Worm (Caenorhabditis elegans) whole organism, late embryonic: ENCODE measurements around the gene lsy-13.
A peak's percentile ranks its signal among the peaks of the same experiment; 100 is the strongest.

Experiments used
- C38D4.7 ChIP-seq: fragments of 200-800 bp; sonication (Bioruptor generic); optimal IDR thresholded peaks from 2 replicates; lab custom pipeline; 2018; ENCODE audit warnings: mild to moderate bottlenecking, missing genetic modification characterization, moderate library complexity, missing compliant biosample characterization
- F13H6.1 ChIP-seq: sonication (generic microtip); optimal IDR thresholded peaks from 2 replicates; lab custom pipeline; 2016; ENCODE audit warnings: missing genetic modification characterization, missing compliant biosample characterization
- K02D7.2 ChIP-seq: sonication (generic microtip); optimal IDR thresholded peaks from 2 replicates; lab custom pipeline; 2017; ENCODE audit warnings: mild to moderate bottlenecking, missing genetic modification characterization, missing compliant biosample characterization
- K09A11.1 ChIP-seq: sonication (generic microtip); optimal IDR thresholded peaks from 2 replicates; lab custom pipeline; 2017; ENCODE audit warnings: antibody characterized with exemption, mild to moderate bottlenecking, missing genetic modification characterization, missing compliant biosample characterization; ENCODE audit not compliant: insufficient read depth
- T23F11.4 ChIP-seq: fragments of 200-800 bp; sonication (Bioruptor generic); optimal IDR thresholded peaks from 2 replicates; lab custom pipeline; 2018; ENCODE audit warnings: mild to moderate bottlenecking, missing genetic modification characterization, missing compliant biosample characterization
- ahr-1 ChIP-seq: sonication (generic microtip); optimal IDR thresholded peaks from 2 replicates; lab custom pipeline; 2016; ENCODE audit warnings: missing genetic modification characterization, missing compliant biosample characterization
- ceh-19 ChIP-seq: fragments of 200-800 bp; sonication (Bioruptor generic); optimal IDR thresholded peaks from 2 replicates; lab custom pipeline; 2018; ENCODE audit warnings: mild to moderate bottlenecking, missing genetic modification characterization, missing compliant biosample characterization
- ceh-2 ChIP-seq: sonication (generic microtip); optimal IDR thresholded peaks from 2 replicates; lab custom pipeline; 2016; ENCODE audit warnings: missing genotype, missing genetic modification characterization, missing compliant biosample characterization
- ceh-22 ChIP-seq: sonication (generic microtip); optimal IDR thresholded peaks from 2 replicates; lab custom pipeline; 2017; ENCODE audit warnings: missing biosample characterization, missing genetic modification characterization
- ceh-24 ChIP-seq: sonication (generic microtip); optimal IDR thresholded peaks from 2 replicates; lab custom pipeline; 2016; ENCODE audit warnings: mild to moderate bottlenecking, missing genetic modification characterization, missing compliant biosample characterization
- ceh-31 ChIP-seq: sonication (generic microtip); optimal IDR thresholded peaks from 2 replicates; lab custom pipeline; 2016; ENCODE audit warnings: missing genetic modification characterization, missing compliant biosample characterization
- ceh-48 ChIP-seq: sonication (generic microtip); optimal IDR thresholded peaks from 2 replicates; lab custom pipeline; 2016; ENCODE audit warnings: missing genetic modification characterization, inconsistent platforms, missing compliant biosample characterization
- ceh-6 ChIP-seq: fragments of 200-800 bp; sonication (Bioruptor generic); optimal IDR thresholded peaks from 2 replicates; lab custom pipeline; 2018; ENCODE audit warnings: mild to moderate bottlenecking, missing genetic modification characterization, missing compliant biosample characterization
- ceh-9 ChIP-seq: sonication (generic microtip); optimal IDR thresholded peaks from 2 replicates; lab custom pipeline; 2016; ENCODE audit warnings: mild to moderate bottlenecking, missing genetic modification characterization, inconsistent platforms, missing compliant biosample characterization
- dmd-4 ChIP-seq: sonication (generic microtip); optimal IDR thresholded peaks from 2 replicates; lab custom pipeline; 2016; ENCODE audit warnings: borderline replicate concordance, missing genetic modification characterization, missing compliant biosample characterization
- ets-4 ChIP-seq: sonication (generic microtip); optimal IDR thresholded peaks from 2 replicates; lab custom pipeline; 2016; ENCODE audit warnings: missing genetic modification characterization, missing compliant biosample characterization
- fax-1 ChIP-seq: sonication (generic microtip); optimal IDR thresholded peaks from 2 replicates; lab custom pipeline; 2016; ENCODE audit warnings: missing genotype, missing genetic modification characterization, missing compliant biosample characterization
- hlh-13 ChIP-seq: fragments of 200-800 bp; sonication (Bioruptor generic); optimal IDR thresholded peaks from 2 replicates; lab custom pipeline; 2018; ENCODE audit warnings: mild to moderate bottlenecking, missing genetic modification characterization, missing compliant biosample characterization
- hlh-15 ChIP-seq: sonication (generic microtip); optimal IDR thresholded peaks from 2 replicates; lab custom pipeline; 2016; ENCODE audit warnings: missing genetic modification characterization, missing compliant biosample characterization
- hlh-30 ChIP-seq: sonication (generic microtip); optimal IDR thresholded peaks from 2 replicates; lab custom pipeline; 2017; ENCODE audit warnings: antibody characterized with exemption, missing genetic modification characterization, missing compliant biosample characterization; ENCODE audit not compliant: insufficient read depth
- hlh-6 ChIP-seq: sonication (generic microtip); optimal IDR thresholded peaks from 2 replicates; lab custom pipeline; 2016; ENCODE audit warnings: missing genotype, missing genetic modification characterization, missing compliant biosample characterization
- lin-11 ChIP-seq: fragments of 200-800 bp; sonication (Bioruptor generic); optimal IDR thresholded peaks from 2 replicates; lab custom pipeline; 2018; ENCODE audit warnings: mild to moderate bottlenecking, missing genetic modification characterization, missing compliant biosample characterization
- madf-2 ChIP-seq: sonication (generic microtip); optimal IDR thresholded peaks from 2 replicates; lab custom pipeline; 2017; ENCODE audit warnings: missing genetic modification characterization, missing compliant biosample characterization
- mec-3 ChIP-seq: sonication (generic microtip); optimal IDR thresholded peaks from 2 replicates; lab custom pipeline; 2016; ENCODE audit warnings: borderline replicate concordance, missing genetic modification characterization, missing compliant biosample characterization
- nfya-1 ChIP-seq: sonication (generic microtip); optimal IDR thresholded peaks from 2 replicates; lab custom pipeline; 2017; ENCODE audit warnings: missing genetic modification characterization, mild to moderate bottlenecking, missing compliant biosample characterization, antibody characterized with exemption, moderate library complexity
- nhr-232 ChIP-seq: sonication (generic microtip); optimal IDR thresholded peaks from 2 replicates; lab custom pipeline; 2016; ENCODE audit warnings: missing genetic modification characterization, missing compliant biosample characterization
- odd-2 ChIP-seq: sonication (generic microtip); optimal IDR thresholded peaks from 2 replicates; lab custom pipeline; 2017; ENCODE audit warnings: antibody characterized with exemption, mild to moderate bottlenecking, missing genetic modification characterization, missing compliant biosample characterization
- pag-3 ChIP-seq: sonication (generic microtip); optimal IDR thresholded peaks from 2 replicates; lab custom pipeline; 2016; ENCODE audit warnings: missing compliant biosample characterization, missing genetic modification characterization, borderline replicate concordance
- pat-9 ChIP-seq: fragments of 200-800 bp; sonication (Bioruptor generic); optimal IDR thresholded peaks from 2 replicates; lab custom pipeline; 2018; ENCODE audit warnings: mild to moderate bottlenecking, missing genetic modification characterization, moderate library complexity, missing compliant biosample characterization
- pros-1 ChIP-seq: fragments of 150-350 bp; optimal IDR thresholded peaks from 2 replicates; lab custom pipeline; 2014; ENCODE audit warnings: missing biosample characterization, missing genetic modification reagents, missing genetic modification characterization
- ref-2 ChIP-seq: sonication (generic microtip); optimal IDR thresholded peaks from 2 replicates; lab custom pipeline; 2016; ENCODE audit warnings: missing genetic modification characterization, missing compliant biosample characterization
- sdc-2 ChIP-seq: sonication (generic microtip); optimal IDR thresholded peaks from 2 replicates; lab custom pipeline; 2016; ENCODE audit warnings: missing genotype, missing genetic modification characterization, missing compliant biosample characterization
- sox-4 ChIP-seq: sonication (generic microtip); optimal IDR thresholded peaks from 2 replicates; lab custom pipeline; 2017; ENCODE audit warnings: mild to moderate bottlenecking, missing genetic modification characterization, inconsistent platforms, missing compliant biosample characterization
- syd-9 ChIP-seq: sonication (generic microtip); optimal IDR thresholded peaks from 2 replicates; lab custom pipeline; 2016; ENCODE audit warnings: mild to moderate bottlenecking, missing genetic modification characterization, moderate library complexity, missing compliant biosample characterization
- tbx-2 ChIP-seq: sonication (generic microtip); optimal IDR thresholded peaks from 2 replicates; lab custom pipeline; 2016; ENCODE audit warnings: missing genetic modification characterization, missing compliant biosample characterization
- tbx-7 ChIP-seq: sonication (generic microtip); optimal IDR thresholded peaks from 2 replicates; lab custom pipeline; 2016; ENCODE audit warnings: missing genotype, missing genetic modification characterization, missing compliant biosample characterization
- unc-55 ChIP-seq: sonication (generic microtip); optimal IDR thresholded peaks from 2 replicates; lab custom pipeline; 2017; ENCODE audit warnings: missing biosample characterization, missing genetic modification reagents, missing genetic modification characterization
- unc-86 ChIP-seq: sonication (generic microtip); optimal IDR thresholded peaks from 2 replicates; lab custom pipeline; 2016; ENCODE audit warnings: missing genetic modification characterization, missing compliant biosample characterization

lsy-13 gene

DNA sequence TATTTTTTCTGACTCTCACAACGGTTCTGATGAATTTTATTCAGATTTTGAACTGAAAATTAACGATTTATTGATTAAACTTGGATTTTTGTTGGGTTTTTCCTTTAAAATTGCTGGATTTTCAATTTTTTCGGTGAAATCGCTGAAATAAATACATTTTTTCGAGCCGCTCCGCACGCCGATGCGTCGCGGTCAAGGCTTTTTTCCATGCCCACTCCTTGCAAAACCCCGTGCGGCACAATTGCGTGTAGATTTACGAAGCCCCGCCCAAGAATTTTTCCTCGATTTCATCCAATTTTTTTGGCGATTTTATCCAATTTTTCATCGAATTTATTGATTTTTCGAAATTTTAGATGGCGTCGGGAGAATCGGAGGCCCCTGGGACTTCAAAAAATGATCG is 1.8 kb downstream of the lsy-13 start, which contains the start of gene gtsf-1 (continued):
- TF ChIP-seq hlh-13 (GFP tag; lab: Kevin White, UChicago) (no peak), lin-11 (peak; percentile 47), T23F11.4 (GFP tag; lab: Kevin White, UChicago) (no peak), tbx-2 (peak; percentile 79), ceh-19 (no peak), sdc-2 (tag; lab: Kevin White, UChicago) (no peak), sox-4 (tag; lab: Kevin White, UChicago) (peak; percentile 36), fax-1 (tag; lab: Kevin White, UChicago) (peak; percentile 25), pag-3 (tag; lab: Kevin White, UChicago) (no peak), ceh-24 (tag; lab: Kevin White, UChicago) (no peak), ceh-48 (tag; lab: Kevin White, UChicago) (peak; percentile 45), K02D7.2 (no peak), madf-2 (tag; lab: Kevin White, UChicago) (peak; percentile 54), pat-9 (peak; percentile 47), ceh-22 (tag; lab: Kevin White, UChicago) (no peak), ceh-31 (peak; percentile 48), unc-55 (GFP tag; lab: Kevin White, UChicago) (no peak), nfya-1 (tag; lab: Kevin White, UChicago) (peak; percentile 85)

ce11 chrIV:16867223-16867622 is 3.6 kb downstream of the lsy-13 start, which contains the start of gene T06A10.107:
T06A10.107 (plus strand) TSS chrIV:16867523.
- TF ChIP-seq hlh-15 (tag; lab: Kevin White, UChicago) (no peak), pros-1 (tag; lab: Kevin White, UChicago) (no peak)

ce11 chrIV:16868900-16869299 is 5.2 kb downstream of the lsy-13 start, which contains the start of gene T06A10.106:
T06A10.106 (minus strand) TSS chrIV:16869000.
- TF ChIP-seq nhr-232 (no peak), tbx-7 (tag; lab: Kevin White, UChicago) (no peak), ets-4 (tag; lab: Kevin White, UChicago) (no peak), unc-86 (tag; lab: Kevin White, UChicago) (no peak), ceh-24 (tag; lab: Kevin White, UChicago) (no peak), ceh-22 (tag; lab: Kevin White, UChicago) (no peak), syd-9 (tag; lab: Kevin White, UChicago) (no peak), hlh-30 (no peak), F13H6.1 (no peak), pros-1 (tag; lab: Kevin White, UChicago) (no peak)

ce11 chrIV:16888580-16888979 is 24.9 kb downstream of the lsy-13 start:
- TF ChIP-seq ceh-22 (tag; lab: Kevin White, UChicago) = no peak
- no peak for TF ChIP-seq mec-3 (tag; lab: Kevin White, UChicago)
- TF ChIP-seq ahr-1 (tag; lab: Kevin White, UChicago) = no peak
- TF ChIP-seq hlh-30 = no peak
- TF ChIP-seq ceh-6 (GFP tag; lab: Kevin White, UChicago) = no peak
- no peak for TF ChIP-seq odd-2 (tag; lab: Kevin White, UChicago)
- TF ChIP-seq ceh-2 (tag; lab: Kevin White, UChicago) = no peak
- no peak for TF ChIP-seq ceh-9 (tag; lab: Kevin White, UChicago)
- no peak for TF ChIP-seq K09A11.1
- TF ChIP-seq dmd-4 (tag; lab: Kevin White, UChicago) = no peak
- no peak for TF ChIP-seq ref-2 (tag; lab: Kevin White, UChicago)
- no peak for TF ChIP-seq C38D4.7
- no peak for TF ChIP-seq hlh-6 (tag; lab: Kevin White, UChicago)
- no peak for TF ChIP-seq madf-2 (tag; lab: Kevin White, UChicago)
